Fruit fly (Drosophila melanogaster) whole organism, prepupa: ENCODE measurements around the gene Obp18a.

ENCODE experiments used
- CG11762 ChIP-seq: fragments of 200-800 bp; sonication (Bioruptor generic); optimal IDR thresholded peaks from 3 replicates; lab custom pipeline; 2016; ENCODE audit warnings: missing biosample characterization, missing genetic modification characterization; ENCODE audit not compliant: insufficient read depth
- CG15336 ChIP-seq: fragments of 200-800 bp; sonication (Bioruptor generic); IDR thresholded peaks from 2 replicates; pipeline ENCODE4 v1.3.6; 2022; ENCODE audit warnings: missing biosample characterization, missing genetic modification characterization
- CG3919 ChIP-seq: fragments of 200-800 bp; sonication (Bioruptor generic); optimal IDR thresholded peaks from 3 replicates; lab custom pipeline; 2016; ENCODE audit warnings: missing biosample characterization, missing genetic modification characterization
- CG4318 ChIP-seq: fragments of 200-800 bp; sonication (Bioruptor generic); optimal IDR thresholded peaks from 3 replicates; lab custom pipeline; 2017; ENCODE audit warnings: missing biosample characterization, mild to moderate bottlenecking, missing genetic modification characterization
- CG6854 ChIP-seq: fragments of 200-800 bp; sonication (Bioruptor generic); optimal IDR thresholded peaks from 2 replicates; lab custom pipeline; 2017; ENCODE audit warnings: missing biosample characterization, mild to moderate bottlenecking, missing genetic modification characterization
- CG9139 ChIP-seq: fragments of 200-800 bp; sonication (Bioruptor generic); optimal IDR thresholded peaks from 3 replicates; lab custom pipeline; 2017; ENCODE audit warnings: missing biosample characterization, mild to moderate bottlenecking, missing genetic modification characterization
- Lpt ChIP-seq: fragments of 200-800 bp; sonication (Bioruptor generic); optimal IDR thresholded peaks from 3 replicates; lab custom pipeline; 2016; ENCODE audit warnings: missing biosample characterization, missing genetic modification characterization
- Sox102F ChIP-seq: fragments of 200-800 bp; sonication (Bioruptor generic); optimal IDR thresholded peaks from 2 replicates; lab custom pipeline; 2016; ENCODE audit warnings: missing biosample characterization, mild to moderate bottlenecking, missing genetic modification characterization
- achi ChIP-seq: fragments of 200-800 bp; sonication (Bioruptor generic); optimal IDR thresholded peaks from 3 replicates; lab custom pipeline; 2016; ENCODE audit warnings: missing biosample characterization, missing genetic modification characterization
- cyc ChIP-seq: fragments of 200-800 bp; sonication (Bioruptor generic); optimal IDR thresholded peaks from 3 replicates; lab custom pipeline; 2016; ENCODE audit warnings: missing biosample characterization, missing genetic modification characterization
- dsx ChIP-seq: fragments of 200-800 bp; optimal IDR thresholded peaks from 3 replicates; lab custom pipeline; 2019; ENCODE audit warnings: missing biosample characterization, mild to moderate bottlenecking, missing genetic modification characterization, moderate library complexity; ENCODE audit not compliant: poor library complexity, severe bottlenecking
- fkh ChIP-seq: fragments of 200-800 bp; sonication (Bioruptor generic); optimal IDR thresholded peaks from 3 replicates; lab custom pipeline; 2017; ENCODE audit warnings: missing biosample characterization, mild to moderate bottlenecking, missing genetic modification characterization, moderate library complexity
- spab ChIP-seq: fragments of 200-800 bp; sonication (Bioruptor generic); optimal IDR thresholded peaks from 2 replicates; lab custom pipeline; 2017; ENCODE audit warnings: missing biosample characterization, mild to moderate bottlenecking, missing genetic modification characterization, missing genetic modification reagents

DNA sequence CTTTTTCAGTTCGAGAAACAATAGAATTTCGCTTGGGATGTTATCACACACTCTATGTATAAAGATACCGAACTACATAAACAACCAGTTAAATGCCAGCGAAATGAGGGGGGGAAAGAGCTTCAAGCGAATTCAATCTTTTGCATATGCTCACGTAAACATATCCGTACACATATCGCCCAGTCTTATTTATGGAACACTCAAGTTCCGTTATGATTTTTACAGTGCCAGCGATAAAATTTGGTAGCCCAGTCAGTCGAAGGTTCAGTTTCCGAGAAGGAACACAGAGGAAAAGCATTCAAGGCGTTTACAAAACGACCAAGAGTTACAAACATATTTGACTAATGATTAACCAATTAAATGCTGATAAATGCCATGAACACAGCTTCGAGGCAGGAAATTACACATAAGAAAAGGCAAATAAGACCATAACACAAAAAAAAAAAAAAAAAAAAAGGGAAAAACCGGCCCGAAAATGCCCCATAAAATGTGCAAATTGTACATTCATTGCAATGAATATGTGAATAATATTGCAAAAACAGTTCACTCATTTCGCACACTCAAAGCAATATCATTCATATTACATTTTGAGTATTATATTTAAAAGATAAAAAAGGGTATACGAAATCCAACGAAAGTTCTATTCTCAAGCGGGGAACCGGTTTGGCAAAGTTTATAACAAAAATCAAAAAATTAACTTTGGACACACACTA is 13.3 kb upstream of the Obp18a start:
- TF ChIP-seq CG6854 = no peak
- TF ChIP-seq cyc = peak; percentile 5
- TF ChIP-seq CG3919 (GFP tag; lab: Kevin White, UChicago) = no peak
- no peak for TF ChIP-seq CG9139 (GFP tag; lab: Kevin White, UChicago)
- no peak for TF ChIP-seq achi (GFP tag; lab: Kevin White, UChicago)
- TF ChIP-seq CG11762 (GFP tag; lab: Kevin White, UChicago) = no peak
- no peak for TF ChIP-seq Lpt (GFP tag; lab: Kevin White, UChicago)
- no peak for TF ChIP-seq CG4318 (GFP tag; lab: Kevin White, UChicago)
- TF ChIP-seq fkh = no peak
- TF ChIP-seq dsx (GFP tag; lab: Kevin White, UChicago) = no peak
- TF ChIP-seq CG15336 (GFP tag; lab: Robert Waterston, UW) = no peak
- TF ChIP-seq Sox102F = peak; percentile 63
- no peak for TF ChIP-seq spab
